Worm (Caenorhabditis elegans) whole organism, L3 larva: ENCODE data around the gene itsn-1.
"Not testable (repeated sequence)": the region's sequence is repeated elsewhere in the genome, so short reads cannot be mapped to it uniquely, and the experiment has no call there.

Experiments
- ZK546.5 ChIP-seq: sonication (generic microtip); optimal IDR thresholded peaks from 2 replicates; lab custom pipeline; 2017; ENCODE audit warnings: missing biosample characterization, missing genetic modification characterization
- aly-2 ChIP-seq: fragments of 150-350 bp; optimal IDR thresholded peaks from 2 replicates; lab custom pipeline; 2014; ENCODE audit warnings: missing biosample characterization, missing genetic modification characterization
- ama-1 ChIP-seq: fragments of 150-350 bp; optimal IDR thresholded peaks from 2 replicates; lab custom pipeline; 2018
- ceh-16 ChIP-seq: sonication (generic microtip); optimal IDR thresholded peaks from 2 replicates; lab custom pipeline; 2017; ENCODE audit warnings: missing biosample characterization, missing genetic modification characterization
- ceh-82 ChIP-seq: fragments of 150-350 bp; optimal IDR thresholded peaks from 2 replicates; lab custom pipeline; 2014; ENCODE audit warnings: missing biosample characterization, missing genetic modification characterization
- daf-12 ChIP-seq: fragments of 150-350 bp; optimal IDR thresholded peaks from 2 replicates; lab custom pipeline; 2014; ENCODE audit warnings: missing biosample characterization, missing genetic modification reagents, missing genetic modification characterization
- egl-27 ChIP-seq: sonication (generic microtip); optimal IDR thresholded peaks from 4 replicates; lab custom pipeline; 2017; ENCODE audit warnings: missing biosample characterization, missing genetic modification reagents, missing genetic modification characterization
- egl-5 ChIP-seq: fragments of 150-350 bp; optimal IDR thresholded peaks from 2 replicates; lab custom pipeline; 2017; ENCODE audit warnings: missing biosample characterization, missing genetic modification reagents, missing genetic modification characterization, inconsistent platforms
- eor-1 ChIP-seq, 2 experiments: fragments of 150-350 bp; optimal IDR thresholded peaks; 2 replicates each; lab custom pipeline; 2014 to 2018; ENCODE audit warnings: missing biosample characterization in 2 of 2, missing genetic modification characterization in 2 of 2
- fkh-10 ChIP-seq: sonication (generic microtip); optimal IDR thresholded peaks from 2 replicates; lab custom pipeline; 2017; ENCODE audit warnings: missing biosample characterization, missing genetic modification reagents, missing genetic modification characterization
- fkh-2 ChIP-seq: fragments of 150-350 bp; optimal IDR thresholded peaks from 2 replicates; lab custom pipeline; 2014; ENCODE audit warnings: missing biosample characterization, missing genetic modification reagents, missing genetic modification characterization
- fos-1 ChIP-seq: fragments of 150-350 bp; optimal IDR thresholded peaks from 2 replicates; lab custom pipeline; 2014; ENCODE audit warnings: missing biosample characterization, missing genetic modification characterization
- hmg-11 ChIP-seq: sonication (generic microtip); optimal IDR thresholded peaks from 2 replicates; lab custom pipeline; 2016; ENCODE audit warnings: missing genetic modification characterization, missing compliant biosample characterization
- lin-15B ChIP-seq: fragments of 150-350 bp; optimal IDR thresholded peaks from 2 replicates; lab custom pipeline; 2014; ENCODE audit warnings: missing biosample characterization, missing genetic modification characterization
- lsy-12 ChIP-seq: sonication (generic microtip); optimal IDR thresholded peaks from 2 replicates; lab custom pipeline; 2016; ENCODE audit warnings: mild to moderate bottlenecking, missing genetic modification characterization, missing compliant biosample characterization
- mdl-1 ChIP-seq: fragments of 150-350 bp; optimal IDR thresholded peaks from 2 replicates; lab custom pipeline; 2014; ENCODE audit warnings: missing biosample characterization, missing genetic modification characterization
- mml-1 ChIP-seq: fragments of 150-350 bp; sonication (generic microtip); optimal IDR thresholded peaks from 3 replicates; lab custom pipeline; 2014; ENCODE audit warnings: missing biosample characterization, missing genetic modification characterization
- nfya-1 ChIP-seq: sonication (generic microtip); optimal IDR thresholded peaks from 2 replicates; lab custom pipeline; 2017; ENCODE audit warnings: missing genetic modification characterization, mild to moderate bottlenecking, missing compliant biosample characterization, antibody characterized with exemption, moderate library complexity; ENCODE audit not compliant: insufficient read depth
- nhr-23 ChIP-seq: fragments of 150-350 bp; optimal IDR thresholded peaks from 2 replicates; lab custom pipeline; 2014; ENCODE audit warnings: missing biosample characterization, missing genetic modification reagents, missing genetic modification characterization
- nhr-25 ChIP-seq: sonication (generic microtip); optimal IDR thresholded peaks from 2 replicates; lab custom pipeline; 2017; ENCODE audit warnings: missing biosample characterization, missing genetic modification characterization
- nhr-28 ChIP-seq: fragments of 150-350 bp; optimal IDR thresholded peaks from 2 replicates; lab custom pipeline; 2014; ENCODE audit warnings: missing biosample characterization, missing genetic modification characterization
- nhr-67 ChIP-seq: fragments of 150-350 bp; optimal IDR thresholded peaks from 2 replicates; lab custom pipeline; 2014; ENCODE audit warnings: missing biosample characterization, missing genetic modification characterization
- nhr-76 ChIP-seq: fragments of 150-350 bp; sonication (generic microtip); optimal IDR thresholded peaks from 5 replicates; lab custom pipeline; 2014; ENCODE audit warnings: missing biosample characterization, missing genetic modification characterization
- nhr-77 ChIP-seq: fragments of 150-350 bp; optimal IDR thresholded peaks from 2 replicates; lab custom pipeline; 2014; ENCODE audit warnings: missing biosample characterization, missing genetic modification characterization
- pha-4 ChIP-seq: fragments of 150-350 bp; optimal IDR thresholded peaks from 2 replicates; lab custom pipeline; 2014; ENCODE audit warnings: missing biosample characterization, missing genetic modification reagents, missing genetic modification characterization
- pqm-1 ChIP-seq: fragments of 150-350 bp; optimal IDR thresholded peaks from 2 replicates; lab custom pipeline; 2017; ENCODE audit warnings: missing biosample characterization, missing genetic modification characterization, inconsistent platforms
- skn-1 ChIP-seq: fragments of 150-350 bp; optimal IDR thresholded peaks from 2 replicates; lab custom pipeline; 2014; ENCODE audit warnings: missing biosample characterization, missing genetic modification characterization
- unc-39 ChIP-seq: sonication (generic microtip); optimal IDR thresholded peaks from 4 replicates; lab custom pipeline; 2017; ENCODE audit warnings: missing biosample characterization, missing genetic modification characterization
- unc-62 ChIP-seq: fragments of 150-350 bp; sonication (generic microtip); optimal IDR thresholded peaks from 4 replicates; lab custom pipeline; 2014; ENCODE audit warnings: missing biosample characterization, missing genetic modification reagents, missing genetic modification characterization
- ztf-11 ChIP-seq: fragments of 150-350 bp; optimal IDR thresholded peaks from 2 replicates; lab custom pipeline; 2014; ENCODE audit warnings: missing biosample characterization, missing genetic modification characterization

Gene itsn-1

DNA sequence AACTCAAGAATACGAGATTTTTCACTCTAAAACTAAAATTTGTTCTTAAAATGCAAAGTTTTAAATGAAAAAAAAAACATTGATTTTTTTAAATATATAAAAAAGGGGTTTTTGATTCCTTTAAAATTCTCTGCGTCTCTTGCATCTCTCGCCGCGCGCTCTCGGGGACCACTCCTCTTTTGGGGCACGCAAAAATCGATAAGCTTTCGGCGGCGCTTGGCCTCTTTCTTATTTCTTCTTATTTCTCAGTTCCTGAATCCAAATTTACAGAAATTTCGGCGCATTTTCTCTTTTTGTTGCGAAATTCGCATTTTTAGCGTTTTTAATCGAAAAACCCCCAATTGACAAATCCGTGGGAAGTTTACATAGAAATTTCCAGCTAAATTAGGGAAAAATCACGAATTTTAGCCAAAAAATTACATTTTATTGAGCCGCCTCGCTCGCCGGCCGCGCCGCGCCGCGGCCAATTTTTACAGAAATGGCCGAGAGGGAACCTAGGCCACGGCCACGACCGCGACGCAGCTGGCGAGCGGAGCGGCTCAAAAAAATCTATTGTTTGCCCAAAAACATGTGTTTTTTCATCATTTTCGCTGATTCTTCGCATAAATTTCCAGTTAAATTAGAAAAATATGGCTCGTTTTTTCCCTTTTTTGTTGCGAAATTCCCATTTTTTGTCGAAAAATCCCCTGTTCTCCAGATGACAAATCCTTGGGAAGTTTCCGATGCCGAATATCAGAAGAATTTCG, at the start of gene itsn-1:
itsn-1 (plus strand) TSS at position 696 of the 746 bp plus-strand sequence.
- TF ChIP-seq lin-15B (tag; lab: Kevin White, UChicago) (no peak), mml-1 (tag; lab: Kevin White, UChicago) (no peak), pqm-1 (no peak), ama-1 (peak; percentile 19), hmg-11 (tag; lab: Kevin White, UChicago) (peak; percentile 22), lsy-12 (no peak), ztf-11 (no peak), nhr-23 (tag; lab: Kevin White, UChicago) (no peak), ceh-82 (tag; lab: Kevin White, UChicago) (no peak), nhr-25 (tag; lab: Kevin White, UChicago) (no peak), unc-39 (tag; lab: Kevin White, UChicago) (no peak), ZK546.5 (tag; lab: Kevin White, UChicago) (no peak), egl-27 (tag; lab: Kevin White, UChicago) (no peak), mdl-1 (no peak), fkh-10 (GFP tag; lab: Kevin White, UChicago) (no peak), nhr-28 (tag; lab: Kevin White, UChicago) (no peak)

DNA sequence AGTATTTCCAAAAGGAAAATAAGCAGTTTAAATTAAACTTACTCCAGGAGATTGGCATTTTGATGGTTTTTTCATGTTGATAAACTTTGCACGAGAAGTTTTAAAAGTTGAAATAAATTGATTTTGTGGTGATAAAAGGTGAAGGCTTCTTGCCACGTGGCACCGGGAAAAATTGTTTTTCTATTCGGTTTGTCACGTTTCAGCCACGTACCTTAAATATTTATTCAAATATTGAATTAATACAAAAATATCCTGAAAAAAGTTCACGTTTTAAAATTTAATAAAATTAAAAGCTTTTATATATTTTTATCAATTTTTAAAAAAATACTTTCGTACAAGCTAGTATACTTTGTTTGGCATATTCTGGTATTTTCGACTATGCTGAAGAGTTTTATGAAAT, 48.7 kb upstream of the itsn-1 start, which contains the start of gene Y116A8C.24:
Y116A8C.24 (minus strand) TSS at position 101 of the 400 bp plus-strand sequence.
- TF ChIP-seq hmg-11 (tag; lab: Kevin White, UChicago); eor-1 (tag; optimal IDR thresholded peaks at IDR 0.05; lab: Kevin White, UChicago); mml-1 (tag; lab: Kevin White, UChicago): not testable (repeated sequence)

DNA sequence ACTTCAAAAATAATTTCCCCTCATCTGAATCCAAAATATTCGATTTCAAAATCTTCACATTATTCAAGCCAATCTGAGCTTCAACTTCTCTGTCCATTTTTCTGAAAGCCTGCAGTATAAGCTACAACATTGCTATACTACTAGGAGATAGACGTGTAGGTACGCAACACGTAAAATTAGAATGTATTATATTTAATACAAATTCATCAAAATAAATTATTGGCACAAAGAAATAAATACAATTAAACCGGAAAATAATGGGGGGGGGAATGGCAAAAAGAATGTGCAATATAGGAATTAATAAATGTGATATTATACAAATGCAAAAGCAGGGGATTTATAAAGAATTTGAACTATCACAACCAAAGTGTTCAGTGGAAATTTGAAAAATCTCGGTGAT, 40.8 kb upstream of the itsn-1 start, which contains the start of gene Y116A8C.25:
Y116A8C.25 (minus strand) TSS at position 101 of the 400 bp plus-strand sequence.
- TF ChIP-seq fkh-2 (tag; lab: Kevin White, UChicago) (no peak), skn-1 (tag; lab: Kevin White, UChicago) (no peak), ztf-11 (no peak), ZK546.5 (tag; lab: Kevin White, UChicago) (no peak), pqm-1 (no peak), ceh-16 (tag; lab: Kevin White, UChicago) (no peak), nfya-1 (no peak), eor-1 (tag; optimal IDR thresholded peaks at IDR 0.05; lab: Kevin White, UChicago) (no peak), nhr-77 (tag; lab: Kevin White, UChicago) (no peak), egl-5 (no peak), unc-62 (GFP tag; lab: Kevin White, UChicago) (no peak)

DNA sequence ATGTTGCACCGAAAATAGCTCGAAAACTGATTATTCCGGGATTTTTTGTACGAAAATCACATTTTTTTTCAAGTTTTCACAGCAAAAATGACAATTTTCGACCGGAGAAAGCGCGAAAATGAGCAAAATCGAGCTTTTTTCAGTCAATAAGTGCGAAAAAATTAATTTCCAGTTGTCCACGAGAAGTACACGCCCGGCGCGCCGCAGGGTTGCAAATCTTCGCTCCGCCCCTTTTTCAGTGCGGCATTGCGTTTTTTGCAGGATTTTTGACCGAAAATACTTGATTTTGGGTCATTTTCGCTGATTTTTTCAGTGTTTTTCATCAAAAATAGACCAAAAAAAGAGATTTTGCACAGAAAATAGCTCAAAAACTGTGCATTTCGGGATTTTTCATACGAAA, 35.2 kb upstream of the itsn-1 start:
- TF ChIP-seq nfya-1 (peak; percentile 0), nhr-76 (tag; lab: Kevin White, UChicago) (no peak), ceh-82 (tag; lab: Kevin White, UChicago) (no peak), unc-62 (GFP tag; lab: Kevin White, UChicago) (no peak), unc-39 (tag; lab: Kevin White, UChicago) (no peak), ceh-16 (tag; lab: Kevin White, UChicago) (no peak), eor-1 (tag; optimal IDR thresholded peaks at IDR 0.05; lab: Kevin White, UChicago) (no peak), daf-12 (tag; lab: Kevin White, UChicago) (no peak), nhr-28 (tag; lab: Kevin White, UChicago) (no peak), aly-2 (no peak), nhr-67 (tag; lab: Kevin White, UChicago) (no peak), lin-15B (tag; lab: Kevin White, UChicago) (peak; percentile 46), fos-1 (tag; lab: Kevin White, UChicago) (no peak), nhr-25 (tag; lab: Kevin White, UChicago) (no peak), hmg-11 (tag; lab: Kevin White, UChicago) (peak; percentile 12), pha-4 (tag; lab: Kevin White, UChicago) (peak; percentile 15)

DNA sequence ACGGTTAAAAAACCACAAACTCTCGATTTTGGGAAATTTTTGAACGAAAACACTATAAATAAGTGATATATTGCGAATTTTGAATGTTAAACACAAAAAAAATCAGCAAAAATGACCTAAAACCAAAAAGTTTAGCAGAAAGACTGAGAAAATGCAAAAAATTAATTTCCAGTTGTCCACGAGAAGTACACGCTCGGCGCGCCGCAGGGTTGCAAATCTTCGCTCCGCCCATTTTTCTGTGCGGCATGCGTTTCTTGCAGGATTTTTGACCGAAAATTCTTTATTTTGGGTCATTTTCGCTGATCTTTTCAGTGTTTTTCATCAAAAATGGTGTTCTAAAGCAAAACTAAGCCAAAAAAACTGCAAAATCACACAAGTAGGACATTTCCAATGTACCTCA, 34.6 kb upstream of the itsn-1 start:
- no peak for TF ChIP-seq egl-27 (tag; lab: Kevin White, UChicago)
